Fruit fly (Drosophila melanogaster) whole organism, embryonic: ENCODE data around the gene Shawn.

Source experiments
- Atf-2 ChIP-seq: fragments of 200-800 bp; sonication (Bioruptor generic); optimal IDR thresholded peaks from 2 replicates; lab custom pipeline; 2016; ENCODE audit warnings: missing biosample characterization, missing genetic modification characterization
- Bdp1 ChIP-seq: fragments of 200-800 bp; sonication (Bioruptor generic); optimal IDR thresholded peaks from 3 replicates; lab custom pipeline; 2016; ENCODE audit warnings: missing biosample characterization, missing genetic modification characterization
- CG10267 ChIP-seq: fragments of 200-800 bp; sonication (Bioruptor generic); optimal IDR thresholded peaks from 2 replicates; lab custom pipeline; 2018; ENCODE audit warnings: missing biosample characterization, mild to moderate bottlenecking, missing genetic modification characterization, moderate library complexity
- CG10543 ChIP-seq: fragments of 200-800 bp; sonication (Bioruptor generic); optimal IDR thresholded peaks from 3 replicates; lab custom pipeline; 2017; ENCODE audit warnings: missing biosample characterization, mild to moderate bottlenecking, missing genetic modification characterization, moderate library complexity
- CG11696 ChIP-seq: fragments of 200-800 bp; sonication (Bioruptor generic); IDR thresholded peaks from 2 replicates; pipeline ENCODE4 v1.3.6; 2022; ENCODE audit warnings: missing biosample characterization, missing genetic modification characterization
- CG12391 ChIP-seq: fragments of 200-800 bp; sonication (Bioruptor generic); optimal IDR thresholded peaks from 3 replicates; lab custom pipeline; 2018; ENCODE audit warnings: missing biosample characterization, mild to moderate bottlenecking, missing genetic modification characterization, moderate library complexity
- CG14014 ChIP-seq: fragments of 200-800 bp; sonication (Bioruptor generic); IDR thresholded peaks from 2 replicates; pipeline ENCODE4 v1.3.6; 2022; ENCODE audit warnings: missing biosample characterization, missing genetic modification characterization
- CG14710 ChIP-seq: fragments of 200-800 bp; sonication (Bioruptor generic); optimal IDR thresholded peaks from 3 replicates; lab custom pipeline; 2019; ENCODE audit warnings: missing biosample characterization, mild to moderate bottlenecking, missing genetic modification characterization, moderate library complexity
- CG15479 ChIP-seq: fragments of 200-800 bp; sonication (Bioruptor generic); optimal IDR thresholded peaks from 3 replicates; lab custom pipeline; 2019; ENCODE audit warnings: missing biosample characterization, mild to moderate bottlenecking, missing genetic modification characterization, moderate library complexity
- CG15514 ChIP-seq: fragments of 200-800 bp; sonication (Bioruptor generic); optimal IDR thresholded peaks from 3 replicates; lab custom pipeline; 2017; ENCODE audit warnings: missing biosample characterization, missing genetic modification characterization, mild to moderate bottlenecking, moderate library complexity, missing genetic modification reagents
- CG1647 ChIP-seq: fragments of 200-800 bp; sonication (Bioruptor generic); optimal IDR thresholded peaks from 3 replicates; lab custom pipeline; 2016; ENCODE audit warnings: missing biosample characterization, missing genetic modification characterization
- CG16779 ChIP-seq: fragments of 200-800 bp; sonication (Bioruptor generic); IDR thresholded peaks from 2 replicates; pipeline ENCODE4 v1.3.6; 2022; ENCODE audit warnings: missing biosample characterization, missing genetic modification characterization
- CG16813 ChIP-seq: fragments of 200-800 bp; sonication (Bioruptor generic); IDR thresholded peaks from 3 replicates; pipeline ENCODE4 v1.3.6; 2022; ENCODE audit warnings: missing biosample characterization, missing genetic modification characterization; ENCODE audit not compliant: partially characterized antibody
- CG18011 ChIP-seq: fragments of 200-800 bp; sonication (Bioruptor generic); optimal IDR thresholded peaks from 2 replicates; lab custom pipeline; 2017; ENCODE audit warnings: missing biosample characterization, missing genetic modification characterization, mild to moderate bottlenecking, moderate library complexity, missing genotype
- CG18619 ChIP-seq: fragments of 200-800 bp; sonication (Bioruptor generic); optimal IDR thresholded peaks from 3 replicates; lab custom pipeline; 2017; ENCODE audit warnings: missing biosample characterization, mild to moderate bottlenecking, missing genetic modification characterization
- CG34376 ChIP-seq: fragments of 200-800 bp; sonication (Bioruptor generic); optimal IDR thresholded peaks from 2 replicates; lab custom pipeline; 2018; ENCODE audit warnings: missing biosample characterization, mild to moderate bottlenecking, missing genetic modification characterization
- CG6175 ChIP-seq: fragments of 200-800 bp; sonication (Bioruptor generic); IDR thresholded peaks from 3 replicates; pipeline ENCODE4 v1.3.6; 2022; ENCODE audit warnings: missing biosample characterization, missing genetic modification characterization
- CG6254 ChIP-seq: fragments of 200-800 bp; sonication (Bioruptor generic); optimal IDR thresholded peaks from 3 replicates; lab custom pipeline; 2017; ENCODE audit warnings: mild to moderate bottlenecking, missing biosample characterization, missing genetic modification reagents, missing genetic modification characterization
- CG6791 ChIP-seq: fragments of 200-800 bp; sonication (Bioruptor generic); IDR thresholded peaks from 3 replicates; pipeline ENCODE4 v1.3.6; 2022; ENCODE audit warnings: missing biosample characterization, missing genetic modification characterization; ENCODE audit not compliant: partially characterized antibody
- CG7928 ChIP-seq: fragments of 200-800 bp; sonication (Bioruptor generic); optimal IDR thresholded peaks from 2 replicates; lab custom pipeline; 2017; ENCODE audit warnings: missing biosample characterization, mild to moderate bottlenecking, missing genetic modification characterization
- CG7963 ChIP-seq: fragments of 200-800 bp; sonication (Bioruptor generic); IDR thresholded peaks from 3 replicates; pipeline ENCODE4 v1.3.6; 2022; ENCODE audit warnings: missing biosample characterization, missing genetic modification characterization; ENCODE audit not compliant: partially characterized antibody
- CG9215 ChIP-seq: fragments of 200-800 bp; sonication (Bioruptor generic); IDR thresholded peaks from 2 replicates; pipeline ENCODE4 v1.3.6; 2022; ENCODE audit warnings: missing biosample characterization, missing genetic modification characterization
- CG9797 ChIP-seq: fragments of 200-800 bp; sonication (Bioruptor generic); optimal IDR thresholded peaks from 3 replicates; lab custom pipeline; 2018; ENCODE audit warnings: missing biosample characterization, mild to moderate bottlenecking, missing genetic modification characterization
- Chrac-16 ChIP-seq: fragments of 200-800 bp; sonication (Bioruptor generic); optimal IDR thresholded peaks from 3 replicates; lab custom pipeline; 2016; ENCODE audit warnings: missing biosample characterization, missing genetic modification characterization
- D19B ChIP-seq: fragments of 200-800 bp; sonication (Bioruptor generic); optimal IDR thresholded peaks from 2 replicates; lab custom pipeline; 2017; ENCODE audit warnings: missing biosample characterization, mild to moderate bottlenecking, missing genetic modification characterization
- Dek ChIP-seq: fragments of 200-800 bp; sonication (Bioruptor generic); optimal IDR thresholded peaks from 3 replicates; lab custom pipeline; 2019; ENCODE audit warnings: missing biosample characterization, mild to moderate bottlenecking, missing genetic modification characterization, moderate library complexity
- Dp ChIP-seq: fragments of 200-800 bp; sonication (Bioruptor generic); optimal IDR thresholded peaks from 2 replicates; lab custom pipeline; 2018; ENCODE audit warnings: missing biosample characterization, mild to moderate bottlenecking, missing genetic modification characterization, moderate library complexity
- HmgZ ChIP-seq: fragments of 200-800 bp; sonication (Bioruptor generic); optimal IDR thresholded peaks from 2 replicates; lab custom pipeline; 2018; ENCODE audit warnings: missing biosample characterization, mild to moderate bottlenecking, missing genetic modification characterization
- Meics ChIP-seq: fragments of 200-800 bp; sonication (Bioruptor generic); optimal IDR thresholded peaks from 2 replicates; lab custom pipeline; 2017; ENCODE audit warnings: missing biosample characterization, mild to moderate bottlenecking, missing genetic modification characterization
- Mes4 ChIP-seq: fragments of 200-800 bp; sonication (Bioruptor generic); optimal IDR thresholded peaks from 2 replicates; lab custom pipeline; 2016; ENCODE audit warnings: missing biosample characterization, missing genetic modification characterization
- Myb ChIP-seq: fragments of 200-800 bp; sonication (Bioruptor generic); optimal IDR thresholded peaks from 2 replicates; lab custom pipeline; 2016; ENCODE audit warnings: missing biosample characterization, missing genetic modification characterization
- Sin3A ChIP-seq: fragments of >200 bp; optimal IDR thresholded peaks from 2 replicates; lab custom pipeline; 2018
- al ChIP-seq: fragments of 200-800 bp; sonication (Bioruptor generic); IDR thresholded peaks from 2 replicates; pipeline ENCODE4 v1.3.6; 2022; ENCODE audit warnings: missing biosample characterization, missing genetic modification characterization
- bbx ChIP-seq: fragments of 200-800 bp; sonication (Bioruptor generic); IDR thresholded peaks from 2 replicates; pipeline ENCODE4 v1.3.6; 2022; ENCODE audit warnings: missing biosample characterization, missing genetic modification characterization; ENCODE audit not compliant: partially characterized antibody
- bsh ChIP-seq, 2 experiments: fragments of 200-800 bp; sonication (Bioruptor generic); optimal IDR thresholded peaks; 2 replicates each; lab custom pipeline; 2017 to 2018; ENCODE audit warnings: mild to moderate bottlenecking in 2 of 2, missing biosample characterization in 2 of 2, missing genetic modification characterization in 2 of 2, moderate library complexity in 1 of 2
- btn ChIP-seq: fragments of 200-800 bp; sonication (Bioruptor generic); optimal IDR thresholded peaks from 2 replicates; lab custom pipeline; 2016; ENCODE audit warnings: missing biosample characterization, missing genetic modification characterization
- cad ChIP-seq: fragments of >200 bp; optimal IDR thresholded peaks from 2 replicates; lab custom pipeline; 2017; ENCODE audit warnings: missing biosample characterization, missing genetic modification characterization
- dpn ChIP-seq, 2 experiments: fragments of 200-800 bp; sonication (Bioruptor generic); optimal IDR thresholded peaks; 3 replicates each; lab custom pipeline; 2016; ENCODE audit warnings: missing biosample characterization in 2 of 2, missing genetic modification characterization in 2 of 2
- exex ChIP-seq: fragments of 200-800 bp; sonication (Bioruptor generic); optimal IDR thresholded peaks from 4 replicates; lab custom pipeline; 2018; ENCODE audit warnings: missing biosample characterization, mild to moderate bottlenecking, missing genetic modification characterization, moderate library complexity
- h ChIP-seq: fragments of >200 bp; optimal IDR thresholded peaks from 2 replicates; lab custom pipeline; 2017
- jumu ChIP-seq: fragments of 200-800 bp; sonication (Bioruptor generic); optimal IDR thresholded peaks from 3 replicates; lab custom pipeline; 2016; ENCODE audit warnings: missing biosample characterization, missing genetic modification characterization
- nau ChIP-seq: fragments of 200-800 bp; sonication (Bioruptor generic); optimal IDR thresholded peaks from 3 replicates; lab custom pipeline; 2017; ENCODE audit warnings: missing biosample characterization, mild to moderate bottlenecking, missing genetic modification characterization, missing genetic modification reagents
- p53 ChIP-seq: fragments of 200-800 bp; sonication (Bioruptor generic); optimal IDR thresholded peaks from 2 replicates; lab custom pipeline; 2016; ENCODE audit warnings: missing biosample characterization, missing genetic modification characterization
- pho ChIP-seq: fragments of 200-800 bp; sonication (Bioruptor generic); optimal IDR thresholded peaks from 2 replicates; lab custom pipeline; 2016; ENCODE audit warnings: missing biosample characterization, missing genetic modification characterization
- repo ChIP-seq: fragments of 200-800 bp; sonication (Bioruptor generic); optimal IDR thresholded peaks from 2 replicates; lab custom pipeline; 2016; ENCODE audit warnings: missing biosample characterization, missing genetic modification characterization
- slp2 ChIP-seq: fragments of 200-800 bp; sonication (Bioruptor generic); optimal IDR thresholded peaks from 2 replicates; lab custom pipeline; 2016; ENCODE audit warnings: missing biosample characterization, missing genetic modification characterization
- sna ChIP-seq: fragments of 200-800 bp; sonication (Bioruptor generic); IDR thresholded peaks from 2 replicates; pipeline ENCODE4 v1.3.6; 2022; ENCODE audit warnings: missing biosample characterization, missing genetic modification characterization; ENCODE audit not compliant: partially characterized antibody
- stc ChIP-seq: fragments of 200-800 bp; sonication (Bioruptor generic); IDR thresholded peaks from 2 replicates; pipeline ENCODE4 v1.3.6; 2022; ENCODE audit warnings: missing biosample characterization, missing genetic modification characterization
- wdn ChIP-seq: fragments of 200-800 bp; sonication (Bioruptor generic); IDR thresholded peaks from 2 replicates; pipeline ENCODE4 v1.3.6; 2022; ENCODE audit warnings: missing biosample characterization, missing genetic modification characterization
- zfh1 ChIP-seq: fragments of 200-800 bp; sonication (Bioruptor generic); IDR thresholded peaks from 3 replicates; pipeline ENCODE4 v1.3.6; 2022; ENCODE audit warnings: missing biosample characterization, missing genetic modification characterization

Shawn gene

dm6 chrX:19642819-19643504 is 31.6 kb downstream of the Shawn start, which contains the start of the genes CG12237 and Sec61gamma:
Gene CG12237, minus strand, starts transcription at chrX:19642869.
Gene Sec61gamma, plus strand, starts transcription at chrX:19643327.
- no peak for TF ChIP-seq Atf-2 (GFP tag; lab: Kevin White, UChicago)
- TF ChIP-seq CG15514 (GFP tag; lab: Kevin White, UChicago) = peak; percentile 79
- no peak for TF ChIP-seq btn (GFP tag; lab: Kevin White, UChicago)
- TF ChIP-seq CG11696 = no peak
- peak; percentile 41 for TF ChIP-seq CG10267 (tag; lab: Kevin White, UChicago)
- peak; percentile 31 for TF ChIP-seq CG9797 (GFP tag; lab: Kevin White, UChicago)
- peak; percentile 75 for TF ChIP-seq HmgZ (tag; lab: Kevin White, UChicago)
- no peak for TF ChIP-seq bbx (GFP tag; lab: Robert Waterston, UW)
- TF ChIP-seq al (GFP tag; lab: Robert Waterston, UW) = no peak
- TF ChIP-seq bsh (GFP tag; optimal IDR thresholded peaks at IDR 0.05; lab: Kevin White, UChicago) = no peak
- no peak for TF ChIP-seq wdn (GFP tag; lab: Robert Waterston, UW)
- no peak for TF ChIP-seq CG10543
- TF ChIP-seq Bdp1 (GFP tag; lab: Kevin White, UChicago) = no peak
- TF ChIP-seq repo (GFP tag; lab: Kevin White, UChicago) = no peak
- no peak for TF ChIP-seq CG18619
- no peak for TF ChIP-seq CG16779
- peak; percentile 10 for TF ChIP-seq Dp (GFP tag; lab: Kevin White, UChicago)
- TF ChIP-seq CG6254 = no peak
- TF ChIP-seq slp2 (GFP tag; lab: Kevin White, UChicago) = peak; percentile 13
- peak; percentile 96 for TF ChIP-seq CG18011 (GFP tag; lab: Kevin White, UChicago)
- TF ChIP-seq zfh1 (GFP tag; lab: Robert Waterston, UW) = peak; percentile 33; the same call in 1 of the 3 replicates
- no peak for TF ChIP-seq sna (GFP tag; lab: Robert Waterston, UW)
- peak; percentile 22 for TF ChIP-seq Myb (GFP tag; lab: Kevin White, UChicago)
- no peak for TF ChIP-seq exex (tag; lab: Kevin White, UChicago)
- TF ChIP-seq CG14710 (tag; lab: Kevin White, UChicago) = peak; percentile 60
- no peak for TF ChIP-seq D19B
- TF ChIP-seq Mes4 = peak; percentile 26
- no peak for TF ChIP-seq CG16813 (GFP tag; lab: Robert Waterston, UW)
- TF ChIP-seq nau = no peak
- no peak for TF ChIP-seq h
- TF ChIP-seq CG6791 (GFP tag; lab: Robert Waterston, UW) = 0 out of 3 replicates have a peak, but pooled peaks have one; percentile 22
- TF ChIP-seq Chrac-16 = no peak
- TF ChIP-seq CG7963 = no peak
- TF ChIP-seq CG1647 (GFP tag; lab: Kevin White, UChicago) = peak; percentile 14
- peak; percentile 10 for TF ChIP-seq pho (GFP tag; lab: Kevin White, UChicago)
- TF ChIP-seq CG6175 (GFP tag; lab: Robert Waterston, UW) = 0 out of 3 replicates have a peak, but pooled peaks have one; percentile 7
- TF ChIP-seq p53 (GFP tag; lab: Kevin White, UChicago) = peak; percentile 44
- peak; percentile 48 for TF ChIP-seq CG34376 (GFP tag; lab: Kevin White, UChicago)
- 0 out of 2 replicates have a peak, but pooled peaks have one; percentile 5 for TF ChIP-seq stc
- peak in 1 of 2 experiments; percentile 48 for TF ChIP-seq dpn (GFP tag; optimal IDR thresholded peaks at IDR 0.05; lab: Kevin White, UChicago)
- TF ChIP-seq jumu (GFP tag; lab: Kevin White, UChicago) = peak; percentile 6
- TF ChIP-seq CG15479 (GFP tag; lab: Kevin White, UChicago) = peak; percentile 32
- peak; percentile 16 for TF ChIP-seq Sin3A (lab: Kevin White, UChicago)
- TF ChIP-seq CG12391 (tag; lab: Kevin White, UChicago) = peak; percentile 45
- TF ChIP-seq cad (GFP tag; lab: Kevin White, UChicago) = no peak
- TF ChIP-seq Dek (tag; lab: Kevin White, UChicago) = peak; percentile 27
- TF ChIP-seq CG14014 (GFP tag; lab: Robert Waterston, UW) = peak; percentile 9; the same call in 1 of the 2 replicates
- peak; percentile 29 for TF ChIP-seq CG9215 (GFP tag; lab: Robert Waterston, UW)
- peak; percentile 93 for TF ChIP-seq CG7928 (GFP tag; lab: Kevin White, UChicago)
- peak; percentile 49 for TF ChIP-seq Meics (GFP tag; lab: Kevin White, UChicago)
